Fruit fly (Drosophila melanogaster): ENCODE data around the gene wake.

DNA sequence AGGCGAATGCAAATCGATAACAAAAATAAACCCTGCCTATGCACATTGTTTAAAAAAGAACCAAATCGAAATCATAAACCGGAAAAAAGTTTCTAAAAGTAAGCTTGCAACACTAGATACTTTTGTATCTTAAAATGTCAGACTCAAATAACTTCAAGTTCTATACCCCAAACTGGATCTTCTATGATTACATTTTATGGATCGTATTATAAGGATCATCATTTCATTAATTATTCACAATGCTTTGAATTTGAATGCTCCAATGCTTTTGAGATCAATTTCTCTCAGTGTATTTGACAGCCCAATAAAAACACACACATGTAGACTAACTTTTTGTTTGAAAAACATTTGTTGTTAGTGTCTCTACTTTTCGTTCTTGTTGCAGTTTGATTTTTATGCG is 45.4 kb upstream of the wake start:
- TF ChIP-seq CG11504 (tag; optimal IDR thresholded peaks at IDR 0.05): no peak
- no peak for TF ChIP-seq Mrtf (GFP tag; IDR thresholded peaks at IDR 0.05)
